Fruit fly (Drosophila melanogaster) whole organism, embryonic: ENCODE results near the gene CG12766.

Experiments used
- Asciz ChIP-seq: fragments of 200-800 bp; sonication (Bioruptor generic); optimal IDR thresholded peaks from 2 replicates; lab custom pipeline; 2017; ENCODE audit warnings: missing biosample characterization, mild to moderate bottlenecking, missing genetic modification characterization, missing genetic modification reagents
- Atf6 ChIP-seq: fragments of 200-800 bp; sonication (Bioruptor generic); IDR thresholded peaks from 2 replicates; pipeline ENCODE4 v1.3.6; 2022; ENCODE audit warnings: missing biosample characterization, missing genetic modification characterization
- Bteb2 ChIP-seq: fragments of 200-800 bp; sonication (Bioruptor generic); optimal IDR thresholded peaks from 2 replicates; lab custom pipeline; 2016; ENCODE audit warnings: missing biosample characterization, missing genetic modification characterization
- CG10209 ChIP-seq: fragments of 200-800 bp; sonication (Bioruptor generic); optimal IDR thresholded peaks from 3 replicates; lab custom pipeline; 2017; ENCODE audit warnings: missing biosample characterization, mild to moderate bottlenecking, missing genetic modification characterization, missing genetic modification reagents
- CG10274 ChIP-seq: fragments of 200-800 bp; sonication (Bioruptor generic); optimal IDR thresholded peaks from 3 replicates; lab custom pipeline; 2017; ENCODE audit warnings: missing biosample characterization, mild to moderate bottlenecking, missing genetic modification characterization
- CG11504 ChIP-seq: fragments of 200-800 bp; sonication (Bioruptor generic); optimal IDR thresholded peaks from 3 replicates; lab custom pipeline; 2019; ENCODE audit warnings: missing biosample characterization, mild to moderate bottlenecking, missing genetic modification characterization, moderate library complexity
- CG1233 ChIP-seq: fragments of 200-800 bp; sonication (Bioruptor generic); optimal IDR thresholded peaks from 4 replicates; lab custom pipeline; 2018; ENCODE audit warnings: missing biosample characterization, mild to moderate bottlenecking, missing genetic modification characterization
- CG13296 ChIP-seq: fragments of 200-800 bp; sonication (Bioruptor generic); optimal IDR thresholded peaks from 3 replicates; lab custom pipeline; 2018; ENCODE audit warnings: missing biosample characterization, mild to moderate bottlenecking, missing genetic modification characterization
- CG14965 ChIP-seq: fragments of 200-800 bp; sonication (Bioruptor generic); optimal IDR thresholded peaks from 2 replicates; lab custom pipeline; 2016; ENCODE audit warnings: missing biosample characterization, missing genetic modification characterization, borderline replicate concordance
- CG16813 ChIP-seq: fragments of 200-800 bp; sonication (Bioruptor generic); IDR thresholded peaks from 3 replicates; pipeline ENCODE4 v1.3.6; 2022; ENCODE audit warnings: missing biosample characterization, missing genetic modification characterization; ENCODE audit not compliant: partially characterized antibody
- CG17612 ChIP-seq: fragments of 200-800 bp; sonication (Bioruptor generic); IDR thresholded peaks from 2 replicates; pipeline ENCODE4 v1.3.6; 2022; ENCODE audit warnings: missing biosample characterization, missing genetic modification characterization
- CG18599 ChIP-seq: fragments of 200-800 bp; sonication (Bioruptor generic); optimal IDR thresholded peaks from 3 replicates; lab custom pipeline; 2017; ENCODE audit warnings: missing biosample characterization, missing genetic modification characterization, mild to moderate bottlenecking, moderate library complexity, missing genetic modification reagents
- CG2678 ChIP-seq: fragments of 200-800 bp; sonication (Bioruptor generic); optimal IDR thresholded peaks from 3 replicates; lab custom pipeline; 2019; ENCODE audit warnings: missing biosample characterization, mild to moderate bottlenecking, missing genetic modification characterization, moderate library complexity
- CG3065 ChIP-seq: fragments of 200-800 bp; sonication (Bioruptor generic); optimal IDR thresholded peaks from 2 replicates; lab custom pipeline; 2016; ENCODE audit warnings: missing biosample characterization, missing genetic modification characterization
- CG5953 ChIP-seq: fragments of 200-800 bp; sonication (Bioruptor generic); IDR thresholded peaks from 2 replicates; pipeline ENCODE4 v1.3.6; 2022; ENCODE audit warnings: missing biosample characterization, missing genetic modification characterization
- CG6175 ChIP-seq: fragments of 200-800 bp; sonication (Bioruptor generic); IDR thresholded peaks from 3 replicates; pipeline ENCODE4 v1.3.6; 2022; ENCODE audit warnings: missing biosample characterization, missing genetic modification characterization
- CG6683 ChIP-seq: fragments of 200-800 bp; sonication (Bioruptor generic); optimal IDR thresholded peaks from 2 replicates; lab custom pipeline; 2017; ENCODE audit warnings: missing biosample characterization, mild to moderate bottlenecking, missing genetic modification characterization, missing genetic modification reagents
- CG6854 ChIP-seq: fragments of 200-800 bp; sonication (Bioruptor generic); optimal IDR thresholded peaks from 3 replicates; lab custom pipeline; 2017; ENCODE audit warnings: missing biosample characterization, mild to moderate bottlenecking, missing genetic modification characterization
- CG7745 ChIP-seq: fragments of 200-800 bp; sonication (Bioruptor generic); optimal IDR thresholded peaks from 2 replicates; lab custom pipeline; 2018; ENCODE audit warnings: missing biosample characterization, mild to moderate bottlenecking, missing genetic modification characterization, moderate library complexity
- CG8944 ChIP-seq: fragments of 200-800 bp; sonication (Bioruptor generic); optimal IDR thresholded peaks from 3 replicates; lab custom pipeline; 2016; ENCODE audit warnings: missing biosample characterization, missing genetic modification characterization
- CoRest ChIP-seq: fragments of 200-800 bp; sonication (Bioruptor generic); optimal IDR thresholded peaks from 3 replicates; lab custom pipeline; 2018; ENCODE audit warnings: missing biosample characterization, mild to moderate bottlenecking, missing genetic modification characterization, moderate library complexity
- D19A ChIP-seq: fragments of 200-800 bp; optimal IDR thresholded peaks from 3 replicates; lab custom pipeline; 2019; ENCODE audit warnings: missing biosample characterization, mild to moderate bottlenecking, missing genetic modification characterization, moderate library complexity
- Dip2 ChIP-seq: fragments of 200-800 bp; sonication (Bioruptor generic); IDR thresholded peaks from 2 replicates; pipeline ENCODE4 v1.3.6; 2022; ENCODE audit warnings: missing biosample characterization, missing genetic modification characterization
- Doc2 ChIP-seq: fragments of 200-800 bp; sonication (Bioruptor generic); IDR thresholded peaks from 2 replicates; pipeline ENCODE4 v1.3.6; 2022; ENCODE audit warnings: missing biosample characterization, missing genetic modification characterization
- Fer2 ChIP-seq: fragments of 200-800 bp; sonication (Bioruptor generic); optimal IDR thresholded peaks from 2 replicates; lab custom pipeline; 2018; ENCODE audit warnings: missing biosample characterization, mild to moderate bottlenecking, missing genetic modification characterization, moderate library complexity
- Hr51 ChIP-seq, 2 experiments: fragments of 200-800 bp; sonication (Bioruptor generic); optimal IDR thresholded peaks; 2 replicates in 1 of 2; 3 replicates in 1 of 2; lab custom pipeline; 2016 to 2018; ENCODE audit warnings: missing biosample characterization in 2 of 2, missing genetic modification characterization in 2 of 2, mild to moderate bottlenecking in 1 of 2, moderate library complexity in 1 of 2
- MTF-1 ChIP-seq: fragments of 200-800 bp; sonication (Bioruptor generic); optimal IDR thresholded peaks from 2 replicates; lab custom pipeline; 2018; ENCODE audit warnings: missing biosample characterization, mild to moderate bottlenecking, missing genetic modification characterization, borderline replicate concordance
- Meics ChIP-seq: fragments of 200-800 bp; sonication (Bioruptor generic); optimal IDR thresholded peaks from 2 replicates; lab custom pipeline; 2017; ENCODE audit warnings: missing biosample characterization, mild to moderate bottlenecking, missing genetic modification characterization
- Myb ChIP-seq: fragments of 200-800 bp; sonication (Bioruptor generic); optimal IDR thresholded peaks from 2 replicates; lab custom pipeline; 2016; ENCODE audit warnings: missing biosample characterization, missing genetic modification characterization
- NfI ChIP-seq: fragments of 200-800 bp; sonication (Bioruptor generic); optimal IDR thresholded peaks from 3 replicates; lab custom pipeline; 2018; ENCODE audit warnings: missing biosample characterization, mild to moderate bottlenecking, missing genetic modification characterization, moderate library complexity
- Sox100B ChIP-seq: fragments of 200-800 bp; sonication (Bioruptor generic); optimal IDR thresholded peaks from 3 replicates; lab custom pipeline; 2018; ENCODE audit warnings: missing biosample characterization, mild to moderate bottlenecking, missing genetic modification characterization
- Taf1 ChIP-seq: fragments of 200-800 bp; sonication (Bioruptor generic); IDR thresholded peaks from 2 replicates; pipeline ENCODE4 v1.3.6; 2022; ENCODE audit warnings: missing biosample characterization, missing genetic modification characterization
- ato ChIP-seq: fragments of 200-800 bp; sonication (Bioruptor generic); IDR thresholded peaks from 2 replicates; pipeline ENCODE4 v1.3.6; 2022; ENCODE audit warnings: missing biosample characterization, missing genetic modification characterization; ENCODE audit not compliant: partially characterized antibody
- cas ChIP-seq: fragments of 200-800 bp; sonication (Bioruptor generic); IDR thresholded peaks from 2 replicates; pipeline ENCODE4 v1.3.6; 2022; ENCODE audit warnings: missing biosample characterization, missing genetic modification characterization
- caup ChIP-seq: fragments of 200-800 bp; sonication (Bioruptor generic); optimal IDR thresholded peaks from 3 replicates; lab custom pipeline; 2017; ENCODE audit warnings: missing biosample characterization, mild to moderate bottlenecking, missing genetic modification characterization, moderate library complexity; ENCODE audit not compliant: severe bottlenecking
- chm ChIP-seq: fragments of 200-800 bp; sonication (Bioruptor generic); IDR thresholded peaks from 2 replicates; pipeline ENCODE4 v1.3.6; 2022; ENCODE audit warnings: missing biosample characterization, missing genetic modification characterization
- exex ChIP-seq: fragments of 200-800 bp; sonication (Bioruptor generic); optimal IDR thresholded peaks from 4 replicates; lab custom pipeline; 2018; ENCODE audit warnings: missing biosample characterization, mild to moderate bottlenecking, missing genetic modification characterization, moderate library complexity
- fu2 ChIP-seq: fragments of 200-800 bp; sonication (Bioruptor generic); optimal IDR thresholded peaks from 2 replicates; lab custom pipeline; 2016; ENCODE audit warnings: missing biosample characterization, missing genetic modification characterization
- gcm ChIP-seq: fragments of 200-800 bp; sonication (Bioruptor generic); optimal IDR thresholded peaks from 2 replicates; lab custom pipeline; 2019; ENCODE audit warnings: missing biosample characterization, mild to moderate bottlenecking, missing genetic modification characterization, moderate library complexity
- gem ChIP-seq: fragments of 200-800 bp; sonication (Bioruptor generic); optimal IDR thresholded peaks from 2 replicates; lab custom pipeline; 2019; ENCODE audit warnings: missing biosample characterization, mild to moderate bottlenecking, missing genetic modification characterization, moderate library complexity
- lab ChIP-seq: fragments of 200-800 bp; sonication (Bioruptor generic); optimal IDR thresholded peaks from 3 replicates; lab custom pipeline; 2017; ENCODE audit warnings: missing biosample characterization, missing genetic modification characterization, mild to moderate bottlenecking, moderate library complexity, missing genetic modification reagents
- oc ChIP-seq: fragments of 200-800 bp; sonication (Bioruptor generic); optimal IDR thresholded peaks from 2 replicates; lab custom pipeline; 2018; ENCODE audit warnings: missing biosample characterization, mild to moderate bottlenecking, missing genetic modification characterization, moderate library complexity
- row ChIP-seq: fragments of 200-800 bp; sonication (Bioruptor generic); IDR thresholded peaks from 3 replicates; pipeline ENCODE4 v1.3.6; 2022; ENCODE audit warnings: missing biosample characterization, missing genetic modification characterization
- sd ChIP-seq: fragments of 200-800 bp; sonication (Bioruptor generic); optimal IDR thresholded peaks from 3 replicates; lab custom pipeline; 2018; ENCODE audit warnings: missing biosample characterization, mild to moderate bottlenecking, missing genetic modification characterization, moderate library complexity
- sens ChIP-seq: fragments of 200-800 bp; sonication (Bioruptor generic); peaks from one replicate; lab custom pipeline; 2016; ENCODE audit warnings: missing biosample characterization, missing genetic modification characterization
- sug ChIP-seq: fragments of 200-800 bp; optimal IDR thresholded peaks from 2 replicates; lab custom pipeline; 2019; ENCODE audit warnings: missing biosample characterization, mild to moderate bottlenecking, missing genetic modification characterization, moderate library complexity
- vvl ChIP-seq: fragments of 200-800 bp; sonication (Bioruptor generic); IDR thresholded peaks from 2 replicates; pipeline ENCODE4 v1.3.6; 2022; ENCODE audit warnings: missing biosample characterization, missing genetic modification characterization
- wdn ChIP-seq: fragments of 200-800 bp; sonication (Bioruptor generic); IDR thresholded peaks from 2 replicates; pipeline ENCODE4 v1.3.6; 2022; ENCODE audit warnings: missing biosample characterization, missing genetic modification characterization
- zen ChIP-seq: fragments of 200-800 bp; sonication (Bioruptor generic); optimal IDR thresholded peaks from 3 replicates; lab custom pipeline; 2018; ENCODE audit warnings: missing biosample characterization, mild to moderate bottlenecking, missing genetic modification characterization, moderate library complexity

The CG12766 gene

dm6 chr3L:3932742-3933289 is 7.1 kb downstream of the CG12766 start (continued):
- TF ChIP-seq lab (GFP tag; lab: Kevin White, UChicago), result peak; percentile 81
- no peak for TF ChIP-seq CG14965 (GFP tag; lab: Kevin White, UChicago)
- TF ChIP-seq Doc2 (GFP tag; lab: Robert Waterston, UW), result no peak
- no peak for TF ChIP-seq cas (GFP tag; lab: Robert Waterston, UW)
- TF ChIP-seq row (GFP tag; lab: Robert Waterston, UW), result no peak
- peak; percentile 25 for TF ChIP-seq exex (tag; lab: Kevin White, UChicago)
- no peak for TF ChIP-seq CG16813 (GFP tag; lab: Robert Waterston, UW)
- peak; percentile 45 for TF ChIP-seq CG10209 (GFP tag; lab: Kevin White, UChicago)
- no peak for TF ChIP-seq Dip2 (GFP tag; lab: Robert Waterston, UW)
- no peak for TF ChIP-seq gcm (GFP tag; lab: Kevin White, UChicago)
- TF ChIP-seq CG8944, result no peak
- TF ChIP-seq CG10274, result no peak
- TF ChIP-seq CG7745 (tag; lab: Kevin White, UChicago), result no peak
- 0 out of 2 replicates have a peak, but pooled peaks have one; percentile 26 for TF ChIP-seq Atf6 (GFP tag; lab: Robert Waterston, UW)
- peak; percentile 9 for TF ChIP-seq Fer2
- no peak for TF ChIP-seq chm
- TF ChIP-seq ato, result no peak
- no peak for TF ChIP-seq CG17612 (GFP tag; lab: Robert Waterston, UW)
- peak; percentile 19 for TF ChIP-seq sug (tag; lab: Kevin White, UChicago)
- TF ChIP-seq CG6854 (GFP tag; lab: Kevin White, UChicago), result peak; percentile 41
- TF ChIP-seq caup (GFP tag; lab: Kevin White, UChicago), result peak; percentile 77
- TF ChIP-seq CG18599 (GFP tag; lab: Kevin White, UChicago), result peak; percentile 77
- TF ChIP-seq Bteb2 (GFP tag; lab: Kevin White, UChicago), result peak; percentile 23
- TF ChIP-seq Myb (GFP tag; lab: Kevin White, UChicago), result no peak
- peak; percentile 7 for TF ChIP-seq Asciz (GFP tag; lab: Kevin White, UChicago)
- peak; percentile 45 for TF ChIP-seq Meics (GFP tag; lab: Kevin White, UChicago)
- no peak for TF ChIP-seq CG6175
- TF ChIP-seq wdn (GFP tag; lab: Robert Waterston, UW), result no peak
- peak; percentile 12 for TF ChIP-seq Sox100B (GFP tag; lab: Kevin White, UChicago)
- no peak for TF ChIP-seq vvl (GFP tag; lab: Robert Waterston, UW)
- TF ChIP-seq sens, result peak; percentile 44
- TF ChIP-seq fu2 (GFP tag; lab: Kevin White, UChicago), result no peak
- peak; percentile 1 for TF ChIP-seq CG11504 (tag; lab: Kevin White, UChicago)
- TF ChIP-seq Taf1 (GFP tag; lab: Robert Waterston, UW), result no peak
- TF ChIP-seq CoRest (tag; lab: Kevin White, UChicago), result peak; percentile 13
- TF ChIP-seq CG5953 (GFP tag; lab: Robert Waterston, UW), result no peak
- peak; percentile 21 for TF ChIP-seq CG1233 (GFP tag; lab: Kevin White, UChicago)
- TF ChIP-seq Hr51 (GFP tag; optimal IDR thresholded peaks at IDR 0.05; lab: Kevin White, UChicago), result no peak
- peak; percentile 3 for TF ChIP-seq CG6683 (GFP tag; lab: Kevin White, UChicago)
- TF ChIP-seq D19A, result no peak
- no peak for TF ChIP-seq CG3065 (GFP tag; lab: Kevin White, UChicago)
- TF ChIP-seq NfI (GFP tag; lab: Kevin White, UChicago), result peak; percentile 22
- no peak for TF ChIP-seq oc (tag; lab: Kevin White, UChicago)
- peak; percentile 43 for TF ChIP-seq sd (tag; lab: Kevin White, UChicago)
- TF ChIP-seq CG13296 (GFP tag; lab: Kevin White, UChicago), result peak; percentile 34
- peak; percentile 64 for TF ChIP-seq CG2678 (tag; lab: Kevin White, UChicago)
- TF ChIP-seq zen (tag; lab: Kevin White, UChicago), result no peak
- TF ChIP-seq MTF-1 (GFP tag; lab: Kevin White, UChicago), result no peak
- TF ChIP-seq gem, result peak; percentile 35
